Worm (Caenorhabditis elegans) whole organism, dauer: ENCODE results near the gene bed-3.
"Not testable (repeated sequence)": the region's sequence is repeated elsewhere in the genome, so short reads cannot be mapped to it uniquely, and the experiment has no call there.

Experiments
- unc-62 ChIP-seq: sonication (generic microtip); optimal IDR thresholded peaks from 2 replicates; lab custom pipeline; 2017; ENCODE audit warnings: missing biosample characterization, missing genetic modification reagents, missing genetic modification characterization

Gene bed-3

DNA sequence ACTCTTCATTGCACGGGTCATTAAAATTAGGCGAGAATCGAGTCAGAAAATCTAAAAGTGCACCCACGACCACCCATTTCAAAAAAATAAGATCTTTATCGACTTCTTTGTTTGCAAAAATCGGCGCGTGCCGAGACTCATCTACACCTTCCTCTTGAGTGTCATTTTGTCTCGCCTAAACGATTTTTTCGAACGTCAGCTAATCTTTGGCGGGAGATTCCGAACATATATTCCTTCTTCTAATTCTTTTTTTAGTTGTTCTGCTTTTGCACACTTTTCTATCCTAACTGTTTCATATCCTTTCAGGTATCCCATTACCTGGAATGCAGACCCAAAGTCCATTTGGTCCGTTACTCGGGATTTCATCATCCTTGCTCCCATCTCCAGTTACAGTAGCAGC is at the start of gene bed-3:
bed-3 (plus strand) TSS at position 301 of the 400 bp plus-strand sequence.
- no peak for TF ChIP-seq unc-62 (GFP tag; lab: Kevin White, UChicago)

DNA sequence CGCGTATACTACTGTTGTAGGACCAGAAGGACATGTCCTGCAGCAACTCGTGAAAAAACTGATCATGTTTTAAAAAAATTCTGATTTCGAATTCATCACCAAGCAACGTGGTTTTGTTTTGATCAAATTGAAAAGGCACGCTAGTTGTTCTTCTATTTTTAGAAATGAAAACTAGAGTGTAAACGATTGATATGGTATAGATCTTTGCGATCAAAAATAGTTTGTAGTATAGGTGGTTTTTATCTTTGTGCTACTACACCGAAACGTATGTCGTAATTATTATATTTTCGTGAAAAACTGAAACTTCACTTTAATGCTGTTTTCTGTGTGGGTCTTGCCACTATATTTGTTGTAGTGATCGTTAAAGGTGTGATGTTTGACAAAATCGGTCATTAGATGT is 49.5 kb upstream of the bed-3 start:
- no peak for TF ChIP-seq unc-62 (GFP tag; lab: Kevin White, UChicago)

DNA sequence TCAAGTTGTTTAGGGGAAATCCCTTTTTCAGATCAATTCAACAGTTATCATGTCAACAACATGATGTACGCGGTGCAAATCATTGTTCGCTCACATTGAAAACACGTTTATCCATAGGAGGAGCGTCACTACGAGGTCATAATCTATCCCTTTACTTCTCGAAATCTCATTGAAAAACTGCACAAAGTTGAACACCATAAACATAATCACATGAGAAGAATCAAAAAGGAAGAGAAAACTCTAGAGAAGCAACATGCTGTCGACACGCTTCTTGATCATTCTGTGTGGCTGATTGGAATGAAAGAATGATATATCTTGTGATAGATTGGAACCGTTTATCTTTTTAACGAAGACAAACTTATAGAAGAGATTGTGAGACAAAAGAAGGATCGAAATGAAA is 48.4 kb upstream of the bed-3 start:
- TF ChIP-seq unc-62 (GFP tag; lab: Kevin White, UChicago) = no peak

DNA sequence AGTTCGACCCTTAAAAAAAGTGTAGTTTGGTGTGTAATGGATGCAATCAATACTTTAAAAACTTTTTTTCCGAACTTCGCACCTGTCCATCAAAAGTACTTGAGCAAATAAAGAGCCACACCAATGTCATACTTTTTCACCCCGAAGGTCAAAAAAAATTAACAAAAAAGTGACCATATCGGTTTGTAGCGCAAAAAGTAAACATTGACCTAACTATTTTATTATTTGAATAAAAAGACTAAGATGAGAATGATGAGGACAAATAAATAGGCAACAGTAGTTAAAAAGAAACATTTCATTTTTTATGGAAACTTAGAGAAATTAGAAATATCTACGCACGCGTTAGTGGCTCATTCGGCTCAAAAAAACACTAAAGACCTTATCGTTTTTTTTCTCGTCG is 47.0 kb upstream of the bed-3 start:
- TF ChIP-seq unc-62 (GFP tag; lab: Kevin White, UChicago) = no peak

DNA sequence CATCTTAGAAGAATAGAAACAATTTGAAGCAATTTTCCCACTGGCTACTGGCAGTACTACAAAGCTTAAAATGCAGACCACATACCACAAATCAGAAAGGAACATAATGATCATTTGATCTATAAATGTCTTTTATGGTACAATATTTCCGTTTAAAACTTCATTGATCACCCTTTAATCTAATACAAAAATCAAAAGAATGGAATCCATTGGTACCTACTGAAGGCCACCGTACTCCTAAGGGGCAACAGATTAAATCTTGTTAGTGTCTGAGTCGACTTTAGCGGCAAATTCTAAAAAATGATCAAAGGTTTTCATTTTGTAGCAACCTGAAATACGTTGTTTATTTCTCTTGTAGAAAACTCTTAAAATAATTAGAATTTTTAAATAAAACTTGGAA is 44.1 kb upstream of the bed-3 start:
- no peak for TF ChIP-seq unc-62 (GFP tag; lab: Kevin White, UChicago)

DNA sequence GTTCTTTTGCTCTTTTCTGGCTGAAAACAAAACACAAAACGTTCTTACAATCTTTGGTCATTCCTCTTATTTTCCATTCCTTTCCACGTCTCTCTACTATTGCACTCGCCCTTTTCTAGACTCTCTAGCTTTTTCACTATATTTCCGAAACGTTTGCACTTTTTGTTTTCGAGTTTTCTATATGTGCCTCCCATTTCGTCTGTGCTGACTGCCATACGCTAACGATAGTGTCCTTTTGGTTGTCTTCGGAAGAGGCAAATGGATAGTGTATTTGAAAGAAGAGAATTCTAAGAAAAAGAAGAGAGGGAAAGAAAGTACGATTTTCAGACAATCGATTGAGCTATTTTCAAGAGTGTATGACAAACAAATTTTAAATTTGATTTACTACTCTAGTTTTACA is 43.5 kb upstream of the bed-3 start:
- TF ChIP-seq unc-62 (GFP tag; lab: Kevin White, UChicago) = no peak

DNA sequence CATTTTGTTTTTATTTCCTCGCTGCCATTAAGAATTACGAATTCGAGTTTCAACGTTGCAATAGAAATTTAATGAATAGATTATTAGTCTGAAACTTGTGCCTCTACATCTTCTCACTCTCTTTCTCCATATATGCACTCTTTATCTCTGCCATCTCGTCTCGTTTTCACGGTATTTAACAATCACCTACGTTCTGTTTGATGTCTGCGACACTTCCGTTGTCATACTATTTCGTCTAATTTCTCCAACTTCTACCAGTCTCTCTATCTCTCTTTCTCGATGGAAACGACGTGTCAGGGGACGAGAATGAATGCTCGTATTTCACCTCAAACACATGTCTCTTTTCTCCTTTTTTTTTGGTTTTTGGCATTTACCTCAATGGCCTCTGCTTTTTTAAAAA is 42.5 kb upstream of the bed-3 start:
- no peak for TF ChIP-seq unc-62 (GFP tag; lab: Kevin White, UChicago)

DNA sequence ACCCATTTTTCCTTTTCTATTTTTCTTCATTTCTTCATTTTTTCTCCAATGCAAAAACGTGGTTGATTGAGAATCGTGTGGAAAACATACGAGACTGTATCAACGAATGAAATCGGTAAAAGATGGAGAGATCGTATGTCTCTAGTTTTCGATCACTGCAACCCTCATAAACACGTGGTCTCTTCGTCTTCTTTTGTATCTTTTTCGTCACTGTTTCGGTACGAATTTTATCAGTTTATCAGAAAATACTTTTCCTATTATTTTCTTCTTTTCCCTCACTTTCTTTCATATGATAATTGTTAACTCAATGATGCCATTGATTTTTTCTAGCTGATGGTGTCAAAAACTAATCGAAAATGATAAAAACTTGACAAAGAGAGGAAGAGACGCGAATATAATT is 40.7 kb upstream of the bed-3 start:
- TF ChIP-seq unc-62 (GFP tag; lab: Kevin White, UChicago) = no peak

DNA sequence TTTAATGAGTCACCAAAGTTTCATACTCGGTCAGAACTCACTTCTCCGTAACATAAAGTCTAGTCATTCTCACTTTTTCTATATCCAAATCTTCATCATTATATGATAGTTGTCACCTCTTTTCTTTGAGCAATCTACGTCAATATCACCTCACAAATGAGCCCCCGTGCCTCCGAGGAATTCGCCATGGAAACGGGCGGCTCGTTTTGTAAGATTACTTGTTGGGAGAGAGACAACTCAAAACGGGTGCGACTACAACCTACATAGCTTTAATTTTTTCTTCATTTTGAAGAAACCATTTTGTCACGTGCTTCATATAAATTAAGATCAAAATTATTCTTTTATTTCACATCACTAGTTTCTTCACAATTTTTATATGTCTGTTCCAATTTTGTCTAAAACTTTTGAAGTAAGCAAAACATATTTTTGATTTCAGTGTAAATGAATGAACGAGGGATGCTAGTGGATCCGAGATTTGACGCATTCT is 37.4 kb upstream of the bed-3 start, which contains the start of gene nhr-4:
nhr-4 (plus strand) TSS at position 437 of the 487 bp plus-strand sequence.
- TF ChIP-seq unc-62 (GFP tag; lab: Kevin White, UChicago) = no peak

DNA sequence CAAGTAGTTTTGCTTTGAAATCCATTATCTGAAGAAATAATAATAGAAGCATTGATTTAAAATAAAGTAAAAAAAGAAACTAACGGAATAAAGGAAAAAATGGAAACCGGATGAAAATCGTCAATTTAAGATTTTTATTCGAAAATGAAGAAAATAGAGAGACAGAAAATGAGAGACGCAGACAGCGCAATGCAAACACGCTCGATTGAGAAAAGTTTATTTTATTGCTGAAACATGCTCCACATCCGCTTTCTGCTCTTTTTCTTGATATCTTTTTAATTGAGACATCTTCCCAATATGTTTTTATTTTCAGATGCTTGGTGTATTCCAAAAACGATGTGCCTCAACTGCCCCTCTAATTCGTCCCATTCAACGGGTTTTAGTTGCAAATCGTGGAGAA is 32.1 kb upstream of the bed-3 start, which contains the start of the genes prp-18 and mccc-1:
prp-18 (minus strand) TSS at position 127 of the 400 bp plus-strand sequence.
mccc-1 (plus strand) TSS at position 314 of the 400 bp plus-strand sequence.
- no peak for TF ChIP-seq unc-62 (GFP tag; lab: Kevin White, UChicago)

DNA sequence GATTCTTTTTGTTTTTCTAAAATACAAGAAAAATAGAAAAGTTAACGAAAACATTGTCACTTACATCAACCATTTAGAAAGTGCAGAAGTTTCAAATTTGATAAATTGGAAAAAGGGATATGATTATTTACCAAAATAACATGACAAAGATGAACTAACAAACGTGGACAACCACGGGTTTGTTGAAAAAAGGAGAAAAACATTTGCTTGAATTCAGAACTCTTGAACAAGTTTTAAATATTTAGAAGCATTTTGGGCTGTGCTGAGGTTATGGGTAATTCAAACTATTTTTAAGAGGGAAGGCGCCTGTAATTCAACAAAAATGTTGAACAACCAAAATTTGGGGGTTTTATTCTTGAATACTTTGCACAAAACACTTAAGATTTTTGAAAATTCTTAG is 26.5 kb upstream of the bed-3 start, which contains the start of gene ttbk-3:
ttbk-3 (minus strand) TSS at position 101 of the 400 bp plus-strand sequence.
- no peak for TF ChIP-seq unc-62 (GFP tag; lab: Kevin White, UChicago)

DNA sequence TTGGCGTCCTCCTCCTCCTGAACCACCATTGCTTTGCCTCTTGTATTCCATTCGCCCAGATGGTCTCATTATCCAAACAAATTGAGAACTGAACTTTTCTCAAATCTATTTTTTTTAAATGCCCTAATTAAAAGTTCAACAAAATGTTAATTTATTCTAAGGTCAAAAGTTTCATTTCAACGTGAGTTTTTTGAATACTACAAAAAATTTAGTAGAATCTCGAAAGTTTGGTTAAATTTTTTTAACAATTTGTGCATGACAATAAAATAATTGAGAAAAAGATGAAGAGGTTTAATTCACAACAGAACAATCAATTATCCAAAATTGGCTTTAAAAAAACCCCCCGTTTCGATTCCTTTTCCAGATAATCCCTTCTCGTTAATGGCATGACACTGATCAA is 24.4 kb upstream of the bed-3 start, which contains the start of gene F32B6.4:
F32B6.4 (minus strand) TSS at position 101 of the 400 bp plus-strand sequence.
- no peak for TF ChIP-seq unc-62 (GFP tag; lab: Kevin White, UChicago)

DNA sequence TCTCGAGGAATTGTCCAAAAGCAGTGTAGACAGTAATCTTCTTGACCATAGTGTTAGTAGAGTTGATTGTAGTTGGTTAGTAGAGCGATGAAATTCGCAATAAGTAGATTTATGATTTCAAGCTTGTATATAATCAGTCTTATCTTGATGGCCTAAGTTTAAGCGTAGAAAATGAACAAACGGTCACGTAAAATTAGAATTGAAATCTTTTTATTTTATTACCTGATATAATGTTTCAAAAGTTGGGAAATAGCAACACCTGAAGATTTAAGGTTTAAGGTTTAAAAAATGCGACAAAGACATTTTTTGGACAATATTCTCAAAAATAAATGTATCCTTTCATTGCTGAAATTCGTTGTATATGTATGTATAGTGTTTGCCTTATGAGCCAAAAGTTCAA is 22.7 kb upstream of the bed-3 start, which contains the start of gene sss-1:
sss-1 (minus strand) TSS at position 101 of the 400 bp plus-strand sequence.
- not testable (repeated sequence) for TF ChIP-seq unc-62 (GFP tag; lab: Kevin White, UChicago)

DNA sequence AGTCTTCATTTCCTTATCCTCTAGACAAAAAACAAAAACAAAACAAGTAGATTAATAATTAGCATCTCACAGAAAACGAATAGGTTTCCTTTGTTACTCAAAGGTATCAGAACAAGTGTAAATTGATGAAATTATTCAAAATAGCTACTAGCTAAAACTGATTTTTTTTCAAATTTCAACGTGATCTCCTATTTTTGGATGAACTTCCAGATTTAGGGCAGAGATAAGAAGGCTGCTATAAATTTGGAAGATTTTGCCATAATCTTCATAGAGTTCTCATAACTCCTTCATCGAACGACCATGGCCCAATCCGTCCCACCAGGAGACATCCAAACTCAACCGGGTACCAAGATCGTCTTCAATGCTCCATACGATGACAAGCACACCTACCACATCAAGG is 22.0 kb upstream of the bed-3 start, which contains the start of gene msp-77:
msp-77 (plus strand) TSS at position 301 of the 400 bp plus-strand sequence.
- not testable (repeated sequence) for TF ChIP-seq unc-62 (GFP tag; lab: Kevin White, UChicago)

DNA sequence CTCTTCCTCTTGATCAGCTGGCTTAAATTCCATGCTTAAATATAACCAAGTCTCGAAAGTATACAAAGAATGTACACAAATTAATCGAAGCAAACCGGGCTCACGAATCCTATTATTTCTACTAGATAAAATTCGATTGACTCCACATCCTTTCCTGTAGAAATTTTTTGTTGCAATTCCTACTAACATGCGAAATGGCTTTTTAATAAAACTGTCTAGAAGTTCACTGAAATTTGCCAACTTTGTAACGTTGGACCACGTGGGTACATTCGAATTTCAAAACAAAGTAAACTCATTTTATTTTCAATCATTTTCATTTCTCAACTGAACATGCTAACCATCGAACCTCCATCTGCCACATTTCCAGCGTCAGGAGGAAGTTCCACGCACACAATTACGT is 21.2 kb upstream of the bed-3 start, which contains the start of gene ssp-32:
ssp-32 (plus strand) TSS at position 301 of the 400 bp plus-strand sequence.
- no peak for TF ChIP-seq unc-62 (GFP tag; lab: Kevin White, UChicago)

DNA sequence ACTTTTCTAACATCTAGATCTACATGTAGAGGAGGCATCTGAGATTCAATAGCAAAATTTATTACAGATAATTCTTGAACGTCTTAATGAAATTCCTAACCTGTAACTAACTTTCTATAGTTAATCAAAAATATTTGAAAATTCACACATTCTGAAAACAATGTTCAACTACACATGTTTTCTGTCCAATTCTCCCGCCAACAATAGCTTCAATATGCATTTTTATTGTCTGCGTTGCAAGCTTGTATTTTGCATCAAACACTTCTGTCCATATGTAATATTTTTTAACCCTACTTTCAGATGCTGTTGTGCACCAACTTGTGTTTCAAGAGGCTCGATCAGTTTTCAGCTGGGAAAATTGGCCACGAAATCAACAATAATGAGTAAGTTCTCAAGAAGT is 17.6 kb upstream of the bed-3 start, which contains the start of gene tbc-3:
tbc-3 (plus strand) TSS at position 301 of the 400 bp plus-strand sequence.
- TF ChIP-seq unc-62 (GFP tag; lab: Kevin White, UChicago) = no peak

DNA sequence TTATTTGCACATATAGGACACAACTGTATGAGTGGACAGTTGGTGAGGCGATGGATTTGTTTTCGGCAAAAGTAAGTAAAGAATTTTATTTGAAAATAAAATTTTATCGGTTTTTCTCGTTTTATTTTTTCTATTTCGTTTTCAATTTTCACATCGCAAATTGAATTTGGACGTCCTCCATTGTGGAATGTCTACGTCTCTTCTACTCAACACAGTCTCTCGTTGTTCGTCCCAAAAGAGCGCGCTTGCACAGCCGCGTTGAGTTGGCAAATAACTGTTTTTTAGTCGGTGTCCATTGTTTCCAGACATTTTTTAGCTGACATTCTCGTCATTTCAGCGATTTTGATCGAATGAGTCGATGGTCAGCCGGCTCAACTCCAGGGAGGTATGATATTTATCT is 17.1 kb upstream of the bed-3 start:
- TF ChIP-seq unc-62 (GFP tag; lab: Kevin White, UChicago) = no peak
